Fruit fly (Drosophila melanogaster) whole organism, embryonic: ENCODE data around the gene RabGGTa.
A peak's percentile ranks its signal among the peaks of the same experiment; 100 is the strongest.

Experiments
- Adf1 ChIP-seq: fragments of 200-800 bp; sonication (Bioruptor generic); IDR thresholded peaks from 2 replicates; pipeline ENCODE4 v1.3.6; 2022; ENCODE audit warnings: missing biosample characterization, missing genetic modification characterization
- B-H2 ChIP-seq: fragments of 200-800 bp; sonication (Bioruptor generic); optimal IDR thresholded peaks from 2 replicates; lab custom pipeline; 2018; ENCODE audit warnings: missing biosample characterization, mild to moderate bottlenecking, missing genetic modification characterization
- Bdp1 ChIP-seq: fragments of 200-800 bp; sonication (Bioruptor generic); optimal IDR thresholded peaks from 3 replicates; lab custom pipeline; 2016; ENCODE audit warnings: missing biosample characterization, missing genetic modification characterization
- CG10267 ChIP-seq: fragments of 200-800 bp; sonication (Bioruptor generic); optimal IDR thresholded peaks from 2 replicates; lab custom pipeline; 2018; ENCODE audit warnings: missing biosample characterization, mild to moderate bottlenecking, missing genetic modification characterization, moderate library complexity
- CG12744 ChIP-seq: fragments of 200-800 bp; sonication (Bioruptor generic); optimal IDR thresholded peaks from 2 replicates; lab custom pipeline; 2016; ENCODE audit warnings: missing biosample characterization, missing genetic modification characterization
- CG13775 ChIP-seq: fragments of 200-800 bp; sonication (Bioruptor generic); optimal IDR thresholded peaks from 3 replicates; lab custom pipeline; 2017; ENCODE audit warnings: missing biosample characterization, mild to moderate bottlenecking, missing genetic modification characterization
- CG14441 ChIP-seq: fragments of 200-800 bp; sonication (Bioruptor generic); IDR thresholded peaks from 2 replicates; pipeline ENCODE4 v1.3.6; 2022; ENCODE audit warnings: missing biosample characterization, missing genetic modification characterization
- CG15011 ChIP-seq: fragments of 200-800 bp; sonication (Bioruptor generic); optimal IDR thresholded peaks from 3 replicates; lab custom pipeline; 2018; ENCODE audit warnings: missing biosample characterization, mild to moderate bottlenecking, missing genetic modification characterization
- CG15479 ChIP-seq: fragments of 200-800 bp; sonication (Bioruptor generic); optimal IDR thresholded peaks from 3 replicates; lab custom pipeline; 2019; ENCODE audit warnings: missing biosample characterization, mild to moderate bottlenecking, missing genetic modification characterization, moderate library complexity
- CG1603 ChIP-seq: fragments of 200-800 bp; sonication (Bioruptor generic); optimal IDR thresholded peaks from 2 replicates; lab custom pipeline; 2019; ENCODE audit warnings: missing biosample characterization, mild to moderate bottlenecking, missing genetic modification characterization, moderate library complexity
- CG17359 ChIP-seq: fragments of 200-800 bp; sonication (Bioruptor generic); optimal IDR thresholded peaks from 3 replicates; lab custom pipeline; 2018; ENCODE audit warnings: missing biosample characterization, mild to moderate bottlenecking, missing genetic modification characterization, moderate library complexity
- CG1792 ChIP-seq: fragments of 200-800 bp; sonication (Bioruptor generic); optimal IDR thresholded peaks from 2 replicates; lab custom pipeline; 2016; ENCODE audit warnings: missing biosample characterization, missing genetic modification characterization
- CG2116 ChIP-seq: fragments of 200-800 bp; sonication (Bioruptor generic); optimal IDR thresholded peaks from 3 replicates; lab custom pipeline; 2018; ENCODE audit warnings: missing biosample characterization, mild to moderate bottlenecking, missing genetic modification characterization
- CG2202 ChIP-seq: fragments of 200-800 bp; sonication (Bioruptor generic); optimal IDR thresholded peaks from 2 replicates; lab custom pipeline; 2018; ENCODE audit warnings: missing biosample characterization, mild to moderate bottlenecking, missing genetic modification characterization
- CG2889 ChIP-seq: fragments of 200-800 bp; sonication (Bioruptor generic); IDR thresholded peaks from 3 replicates; pipeline ENCODE4 v1.3.6; 2022; ENCODE audit warnings: missing biosample characterization, missing genetic modification characterization
- CG3847 ChIP-seq: fragments of 200-800 bp; sonication (Bioruptor generic); IDR thresholded peaks from 2 replicates; pipeline ENCODE4 v1.3.6; 2022; ENCODE audit warnings: missing biosample characterization, missing genetic modification characterization
- CG3995 ChIP-seq: fragments of 200-800 bp; sonication (Bioruptor generic); optimal IDR thresholded peaks from 3 replicates; lab custom pipeline; 2016; ENCODE audit warnings: missing biosample characterization, missing genetic modification characterization
- CG42726 ChIP-seq: fragments of 200-800 bp; sonication (Bioruptor generic); IDR thresholded peaks from 2 replicates; pipeline ENCODE4 v1.3.6; 2022; ENCODE audit warnings: missing biosample characterization, missing genetic modification characterization; ENCODE audit not compliant: partially characterized antibody
- CG7372 ChIP-seq: fragments of 200-800 bp; sonication (Bioruptor generic); IDR thresholded peaks from 2 replicates; pipeline ENCODE4 v1.3.6; 2022; ENCODE audit warnings: missing biosample characterization, missing genetic modification characterization
- Chrac-16 ChIP-seq: fragments of 200-800 bp; sonication (Bioruptor generic); optimal IDR thresholded peaks from 3 replicates; lab custom pipeline; 2016; ENCODE audit warnings: missing biosample characterization, missing genetic modification characterization
- CrebB ChIP-seq: fragments of 200-800 bp; sonication (Bioruptor generic); optimal IDR thresholded peaks from 3 replicates; lab custom pipeline; 2018; ENCODE audit warnings: missing biosample characterization, mild to moderate bottlenecking, missing genetic modification characterization
- Gsc ChIP-seq: fragments of 200-800 bp; sonication (Bioruptor generic); IDR thresholded peaks from 2 replicates; pipeline ENCODE4 v1.3.6; 2022; ENCODE audit warnings: missing biosample characterization, missing genetic modification characterization
- H15 ChIP-seq: fragments of 200-800 bp; sonication (Bioruptor generic); IDR thresholded peaks from 3 replicates; pipeline ENCODE4 v1.3.6; 2022; ENCODE audit warnings: missing biosample characterization, missing genetic modification characterization
- H2.0 ChIP-seq: fragments of 200-800 bp; sonication (Bioruptor generic); IDR thresholded peaks from 2 replicates; pipeline ENCODE4 v1.3.6; 2022; ENCODE audit warnings: missing biosample characterization, missing genetic modification characterization
- HLH4C ChIP-seq: fragments of 200-800 bp; sonication (Bioruptor generic); IDR thresholded peaks from 3 replicates; pipeline ENCODE4 v1.3.6; 2022; ENCODE audit warnings: missing biosample characterization, missing genetic modification characterization; ENCODE audit not compliant: partially characterized antibody
- HLH54F ChIP-seq: fragments of 200-800 bp; sonication (Bioruptor generic); optimal IDR thresholded peaks from 3 replicates; lab custom pipeline; 2016; ENCODE audit warnings: missing biosample characterization, missing genetic modification characterization
- HmgD ChIP-seq: fragments of 200-800 bp; sonication (Bioruptor generic); optimal IDR thresholded peaks from 3 replicates; lab custom pipeline; 2016; ENCODE audit warnings: missing biosample characterization, missing genetic modification characterization
- Kr ChIP-seq: fragments of 200-800 bp; sonication (Bioruptor generic); optimal IDR thresholded peaks from 2 replicates; lab custom pipeline; 2017; ENCODE audit warnings: missing biosample characterization, mild to moderate bottlenecking, missing genetic modification characterization
- Lim3 ChIP-seq: fragments of 200-800 bp; sonication (Bioruptor generic); IDR thresholded peaks from 2 replicates; pipeline ENCODE4 v1.3.6; 2022; ENCODE audit warnings: missing biosample characterization, missing genetic modification characterization
- Mes4 ChIP-seq: fragments of 200-800 bp; sonication (Bioruptor generic); optimal IDR thresholded peaks from 2 replicates; lab custom pipeline; 2016; ENCODE audit warnings: missing biosample characterization, missing genetic modification characterization
- Nf-YA ChIP-seq: fragments of 200-800 bp; sonication (Bioruptor generic); IDR thresholded peaks from 2 replicates; pipeline ENCODE4 v1.3.6; 2022; ENCODE audit warnings: missing biosample characterization, missing genetic modification characterization
- Pdp1 ChIP-seq, 2 experiments: fragments of 200-800 bp; sonication (Bioruptor generic); optimal IDR thresholded peaks; 3 replicates each; lab custom pipeline; 2016; ENCODE audit warnings: missing biosample characterization in 2 of 2, missing genetic modification characterization in 2 of 2, mild to moderate bottlenecking in 1 of 2, moderate library complexity in 1 of 2
- TFAM ChIP-seq: fragments of 200-800 bp; sonication (Bioruptor generic); optimal IDR thresholded peaks from 2 replicates; lab custom pipeline; 2017; ENCODE audit warnings: missing biosample characterization, missing genetic modification characterization, inconsistent platforms
- Xrp1 ChIP-seq: fragments of 200-800 bp; sonication (Bioruptor generic); IDR thresholded peaks from 2 replicates; pipeline ENCODE4 v1.3.6; 2022; ENCODE audit warnings: missing biosample characterization, missing genetic modification characterization
- abd-A ChIP-seq: fragments of 200-800 bp; sonication (Bioruptor generic); optimal IDR thresholded peaks from 3 replicates; lab custom pipeline; 2019; ENCODE audit warnings: missing biosample characterization, mild to moderate bottlenecking, missing genetic modification characterization, moderate library complexity
- ap ChIP-seq: fragments of 200-800 bp; sonication (Bioruptor generic); IDR thresholded peaks from 2 replicates; pipeline ENCODE4 v1.3.6; 2022; ENCODE audit warnings: missing biosample characterization, missing genetic modification characterization
- bbx ChIP-seq: fragments of 200-800 bp; sonication (Bioruptor generic); IDR thresholded peaks from 2 replicates; pipeline ENCODE4 v1.3.6; 2022; ENCODE audit warnings: missing biosample characterization, missing genetic modification characterization; ENCODE audit not compliant: partially characterized antibody
- btn ChIP-seq: fragments of 200-800 bp; sonication (Bioruptor generic); optimal IDR thresholded peaks from 2 replicates; lab custom pipeline; 2016; ENCODE audit warnings: missing biosample characterization, missing genetic modification characterization
- caup ChIP-seq: fragments of 200-800 bp; sonication (Bioruptor generic); optimal IDR thresholded peaks from 3 replicates; lab custom pipeline; 2017; ENCODE audit warnings: missing biosample characterization, mild to moderate bottlenecking, missing genetic modification characterization, moderate library complexity; ENCODE audit not compliant: severe bottlenecking
- dimm ChIP-seq: fragments of 200-800 bp; sonication (Bioruptor generic); IDR thresholded peaks from 2 replicates; pipeline ENCODE4 v1.3.6; 2022; ENCODE audit warnings: missing biosample characterization, missing genetic modification characterization
- gce ChIP-seq: fragments of 200-800 bp; sonication (Bioruptor generic); IDR thresholded peaks from 3 replicates; pipeline ENCODE4 v1.3.6; 2022; ENCODE audit warnings: missing biosample characterization, missing genetic modification characterization
- lab ChIP-seq: fragments of 200-800 bp; sonication (Bioruptor generic); optimal IDR thresholded peaks from 3 replicates; lab custom pipeline; 2017; ENCODE audit warnings: missing biosample characterization, missing genetic modification characterization, mild to moderate bottlenecking, moderate library complexity, missing genetic modification reagents
- lbe ChIP-seq: fragments of 200-800 bp; sonication (Bioruptor generic); optimal IDR thresholded peaks from 2 replicates; lab custom pipeline; 2016; ENCODE audit warnings: missing biosample characterization, mild to moderate bottlenecking, missing genetic modification characterization
- lola ChIP-seq, 3 experiments: fragments of >200 bp in 2 of 3; fragments of 200-800 bp in 1 of 3; sonication (Bioruptor generic) in 1 of 3; optimal IDR thresholded peaks; 2 replicates each; lab custom pipeline; 2017 to 2019; ENCODE audit warnings: missing biosample characterization in 3 of 3, missing genetic modification characterization in 3 of 3, mild to moderate bottlenecking in 1 of 3, moderate library complexity in 1 of 3
- peb ChIP-seq: fragments of 200-800 bp; sonication (Bioruptor generic); IDR thresholded peaks from 2 replicates; pipeline ENCODE4 v1.3.6; 2022; ENCODE audit warnings: missing biosample characterization, missing genetic modification characterization
- pzg ChIP-seq: fragments of 200-800 bp; sonication (Bioruptor generic); optimal IDR thresholded peaks from 3 replicates; lab custom pipeline; 2018; ENCODE audit warnings: missing biosample characterization, mild to moderate bottlenecking, missing genetic modification characterization, moderate library complexity
- so ChIP-seq: fragments of 200-800 bp; sonication (Bioruptor generic); IDR thresholded peaks from 3 replicates; pipeline ENCODE4 v1.3.6; 2022; ENCODE audit warnings: missing biosample characterization, missing genetic modification characterization
- ttk ChIP-seq: fragments of 200-800 bp; sonication (Bioruptor generic); IDR thresholded peaks from 2 replicates; pipeline ENCODE4 v2.1.2; 2022; ENCODE audit warnings: missing biosample characterization, missing genetic modification characterization
- unpg ChIP-seq: fragments of 200-800 bp; sonication (Bioruptor generic); optimal IDR thresholded peaks from 3 replicates; lab custom pipeline; 2018; ENCODE audit warnings: missing biosample characterization, mild to moderate bottlenecking, missing genetic modification characterization, moderate library complexity
- zf30C ChIP-seq: fragments of 200-800 bp; sonication (Bioruptor generic); optimal IDR thresholded peaks from 3 replicates; lab custom pipeline; 2018; ENCODE audit warnings: missing biosample characterization, mild to moderate bottlenecking, missing genetic modification characterization

Gene RabGGTa

dm6 chr3R:5100323-5101055 is 27.4 kb upstream of the RabGGTa start (continued):
- TF ChIP-seq caup (GFP tag; lab: Kevin White, UChicago) (no peak), HmgD (no peak), CG2889 (no peak), Gsc (GFP tag; lab: Robert Waterston, UW) (no peak), pzg (GFP tag; lab: Kevin White, UChicago) (no peak), CG2202 (tag; lab: Kevin White, UChicago) (no peak), btn (GFP tag; lab: Kevin White, UChicago) (no peak), Nf-YA (GFP tag; lab: Robert Waterston, UW) (no peak), B-H2 (GFP tag; lab: Kevin White, UChicago) (no peak), CG13775 (GFP tag; lab: Kevin White, UChicago) (no peak), TFAM (no peak), unpg (GFP tag; lab: Kevin White, UChicago) (peak; percentile 19), Pdp1 (GFP tag; optimal IDR thresholded peaks at IDR 0.05; lab: Kevin White, UChicago) (no peak), CG42726 (GFP tag; lab: Robert Waterston, UW) (no peak), CG7372 (no peak), CG15011 (GFP tag; lab: Kevin White, UChicago) (no peak), CG17359 (tag; lab: Kevin White, UChicago) (peak; percentile 24), dimm (no peak), Adf1 (GFP tag; lab: Robert Waterston, UW) (no peak), CG3995 (GFP tag; lab: Kevin White, UChicago) (no peak), CG10267 (tag; lab: Kevin White, UChicago) (peak; percentile 27), CG3847 (GFP tag; lab: Robert Waterston, UW) (no peak), abd-A (tag; lab: Kevin White, UChicago) (no peak), Xrp1 (GFP tag; lab: Robert Waterston, UW) (peak; percentile 52; the same call in 1 of the 2 replicates), CG1603 (tag; lab: Kevin White, UChicago) (peak; percentile 14), CrebB (tag; lab: Kevin White, UChicago) (no peak), HLH54F (GFP tag; lab: Kevin White, UChicago) (no peak), Chrac-16 (no peak), lola (GFP tag; optimal IDR thresholded peaks at IDR 0.05; lab: Kevin White, UChicago) (peak in 1 of 3 experiments; percentile 26), HLH4C (no peak), so (GFP tag; lab: Robert Waterston, UW) (0 out of 3 replicates have a peak, but pooled peaks have one; percentile 13), peb (no peak), lbe (peak; percentile 71), Kr (GFP tag; lab: Kevin White, UChicago) (no peak), H2.0 (GFP tag; lab: Robert Waterston, UW) (no peak), Bdp1 (no peak), bbx (GFP tag; lab: Robert Waterston, UW) (no peak), H15 (GFP tag; lab: Robert Waterston, UW) (no peak), zf30C (GFP tag; lab: Kevin White, UChicago) (no peak), CG1792 (GFP tag; lab: Kevin White, UChicago) (no peak), ap (no peak), ttk (GFP tag; lab: Robert Waterston, UW) (no peak), gce (GFP tag; lab: Robert Waterston, UW) (no peak), Lim3 (GFP tag; lab: Robert Waterston, UW) (no peak), CG12744 (GFP tag; lab: Kevin White, UChicago) (no peak), Mes4 (GFP tag; lab: Kevin White, UChicago) (no peak), CG14441 (GFP tag; lab: Robert Waterston, UW) (no peak), CG15479 (GFP tag; lab: Kevin White, UChicago) (no peak), lab (peak; percentile 64), CG2116 (no peak)
